In genomic region chr2L:2872309-2872932, dm6 we compare ENCODE assay signal across 3 fruit fly cellular contexts.
TF ChIP-seq lines count a peak whose summit lies in the region.

No protein-coding gene starts in this region.

- no peak for TF ChIP-seq CTCF in whole organism, embryonic (GFP tag; optimal IDR thresholded peaks at IDR 0.05; lab: Kevin White, UChicago)

TF ChIP-seq in whole organism, embryonic, 481 proteins besides CTCF, POLR2A, EP300 and RAD21 (continues in another document):
- TF ChIP-seq CG12219 (GFP tag; optimal IDR thresholded peaks at IDR 0.05; lab: Kevin White, UChicago), result peak; percentile 15
- TF ChIP-seq CG14965 (GFP tag; optimal IDR thresholded peaks at IDR 0.05; lab: Kevin White, UChicago; ENCODE audit: borderline replicate concordance), result no peak
- no peak for TF ChIP-seq CG17912 (GFP tag; optimal IDR thresholded peaks at IDR 0.05; lab: Kevin White, UChicago)
- TF ChIP-seq CG10267 (tag; optimal IDR thresholded peaks at IDR 0.05; lab: Kevin White, UChicago), result peak; percentile 5
- TF ChIP-seq CG18262 (tag; optimal IDR thresholded peaks at IDR 0.05; lab: Kevin White, UChicago), result peak; percentile 17
- no peak for TF ChIP-seq CG4617 (GFP tag; optimal IDR thresholded peaks at IDR 0.05; lab: Kevin White, UChicago; ENCODE audit: borderline replicate concordance)
- TF ChIP-seq unpg (GFP tag; optimal IDR thresholded peaks at IDR 0.05; lab: Kevin White, UChicago), result peak; percentile 12
- TF ChIP-seq CG9817 (tag; optimal IDR thresholded peaks at IDR 0.05; lab: Kevin White, UChicago), result no peak
- TF ChIP-seq Sox100B (GFP tag; optimal IDR thresholded peaks at IDR 0.05; lab: Kevin White, UChicago), result peak; percentile 19
- no peak for TF ChIP-seq sima (GFP tag; optimal IDR thresholded peaks at IDR 0.05; lab: Kevin White, UChicago)
- TF ChIP-seq tio (GFP tag; optimal IDR thresholded peaks at IDR 0.05; lab: Kevin White, UChicago), result no peak
- peak; percentile 19 for TF ChIP-seq phol (tag; optimal IDR thresholded peaks at IDR 0.05; lab: Kevin White, UChicago)
- peak in 1 of 2 experiments; percentile 84 for TF ChIP-seq Hr51 (GFP tag; optimal IDR thresholded peaks at IDR 0.05; lab: Kevin White, UChicago)
- TF ChIP-seq Trl (optimal IDR thresholded peaks at IDR 0.05; lab: Kevin White, UChicago), result no peak
- no peak for TF ChIP-seq Trl (GFP tag; optimal IDR thresholded peaks at IDR 0.05; lab: Kevin White, UChicago)
- TF ChIP-seq CG32532 (GFP tag; IDR thresholded peaks at IDR 0.05; lab: Robert Waterston, UW), result peak; percentile 16; the same call in 1 of the 2 replicates
- no peak for TF ChIP-seq CG1233 (GFP tag; optimal IDR thresholded peaks at IDR 0.05; lab: Kevin White, UChicago)
- no peak for TF ChIP-seq salm (tag; optimal IDR thresholded peaks at IDR 0.05; lab: Kevin White, UChicago)
- no peak for TF ChIP-seq CG5245 (GFP tag; optimal IDR thresholded peaks at IDR 0.05; lab: Kevin White, UChicago)
- peak in 1 of 2 experiments; percentile 13 for TF ChIP-seq dpn (GFP tag; optimal IDR thresholded peaks at IDR 0.05; lab: Kevin White, UChicago)
- TF ChIP-seq CG13775 (GFP tag; optimal IDR thresholded peaks at IDR 0.05; lab: Kevin White, UChicago), result no peak
- peak; percentile 56 for TF ChIP-seq Blimp-1 (GFP tag; optimal IDR thresholded peaks at IDR 0.05; lab: Kevin White, UChicago)
- no peak for TF ChIP-seq Asciz (GFP tag; optimal IDR thresholded peaks at IDR 0.05; lab: Kevin White, UChicago)
- no peak for TF ChIP-seq usp (GFP tag; optimal IDR thresholded peaks at IDR 0.05; lab: Kevin White, UChicago)
- TF ChIP-seq CG6272 (GFP tag; IDR thresholded peaks at IDR 0.05; lab: Robert Waterston, UW), result no peak
- no peak for TF ChIP-seq CG9727 (GFP tag; optimal IDR thresholded peaks at IDR 0.05; lab: Kevin White, UChicago)
- TF ChIP-seq CG6791 (GFP tag; IDR thresholded peaks at IDR 0.05; lab: Robert Waterston, UW; ENCODE audit: partially characterized antibody), result no peak
- no peak for TF ChIP-seq CG14050 (GFP tag; IDR thresholded peaks at IDR 0.05; lab: Robert Waterston, UW)
- 0 out of 2 replicates have a peak, but pooled peaks have one; percentile 18 for TF ChIP-seq CG1024 (GFP tag; IDR thresholded peaks at IDR 0.05; lab: Robert Waterston, UW)
- no peak for TF ChIP-seq Dfd (GFP tag; optimal IDR thresholded peaks at IDR 0.05; lab: Kevin White, UChicago)

TF ChIP-seq in whole organism, prepupa, 60 proteins besides CTCF, POLR2A, EP300 and RAD21:
- TF ChIP-seq CG6276 (GFP tag; optimal IDR thresholded peaks at IDR 0.05; lab: Kevin White, UChicago), result peak; percentile 19
- TF ChIP-seq Eip78C (GFP tag; lab: Kevin White, UChicago), result no peak
- peak; percentile 33; the same call in 1 of the 3 replicates for TF ChIP-seq CG8119 (GFP tag; IDR thresholded peaks at IDR 0.05; lab: Robert Waterston, UW)
- peak; percentile 4; the same call in 1 of the 3 replicates for TF ChIP-seq eg (GFP tag; IDR thresholded peaks at IDR 0.05; lab: Robert Waterston, UW)
- no peak for TF ChIP-seq Eip93F (GFP tag; optimal IDR thresholded peaks at IDR 0.05; lab: Kevin White, UChicago)
- peak; percentile 36 for TF ChIP-seq fkh (GFP tag; optimal IDR thresholded peaks at IDR 0.05; lab: Kevin White, UChicago)
- TF ChIP-seq svp (GFP tag; lab: Kevin White, UChicago), result peak; percentile 27
- no peak for TF ChIP-seq lz (GFP tag; optimal IDR thresholded peaks at IDR 0.05; lab: Kevin White, UChicago)

TF ChIP-seq in whole organism, pupa, 21 proteins besides CTCF, POLR2A, EP300 and RAD21:
- no peak for TF ChIP-seq CG8159 (tag; optimal IDR thresholded peaks at IDR 0.05; lab: Kevin White, UChicago)
- TF ChIP-seq Pif1A (GFP tag; optimal IDR thresholded peaks at IDR 0.05; lab: Kevin White, UChicago), result no peak
- no peak for TF ChIP-seq CG12605 (GFP tag; IDR thresholded peaks at IDR 0.05; lab: Robert Waterston, UW)
- no peak for TF ChIP-seq CG34367 (tag; optimal IDR thresholded peaks at IDR 0.05; lab: Kevin White, UChicago)
- peak; percentile 32; the same call in 1 of the 2 replicates for TF ChIP-seq Ets98B (GFP tag; IDR thresholded peaks at IDR 0.05; lab: Robert Waterston, UW)

Comparison
In these comparisons a context has a peak if more than half of its experiments do, and no peak if none do; other contexts are left out.
1. Of the 7 proteins assayed by ChIP-seq in both whole organism, embryonic and whole organism, prepupa: peak only in whole organism, embryonic: Blimp-1 and Gug; only in whole organism, prepupa: none; in both: none; in neither: 5.